Comparison of ENCODE assay signal across 3 fruit fly cellular contexts in genomic region chrX:2241842-2242241, dm6.
TF ChIP-seq lines count a peak whose summit lies in the region.

kz (minus strand) TSS chrX:2242035.

- no peak for TF ChIP-seq CTCF in whole organism, embryonic (GFP tag; optimal IDR thresholded peaks at IDR 0.05; lab: Kevin White, UChicago)

TF ChIP-seq in whole organism, adult, 20 proteins besides CTCF, POLR2A, EP300 and RAD21:
- TF ChIP-seq Mnt (GFP tag; optimal IDR thresholded peaks at IDR 0.05; lab: Kevin White, UChicago) (peak; percentile 100), CG33017 (tag; optimal IDR thresholded peaks at IDR 0.05; lab: Kevin White, UChicago) (no peak), Clk (GFP tag; optimal IDR thresholded peaks at IDR 0.05; lab: Kevin White, UChicago) (no peak), bab1 (GFP tag; optimal IDR thresholded peaks at IDR 0.05; lab: Kevin White, UChicago) (peak; percentile 10), ovo (GFP tag; optimal IDR thresholded peaks at IDR 0.05; lab: Kevin White, UChicago) (no peak)

TF ChIP-seq in whole organism, embryonic, 481 proteins besides CTCF, POLR2A, EP300 and RAD21 (continues in another document):
- no peak for TF ChIP-seq Ada2b (GFP tag; IDR thresholded peaks at IDR 0.05; lab: Robert Waterston, UW)
- peak; percentile 97 for TF ChIP-seq Dref (GFP tag; IDR thresholded peaks at IDR 0.05; lab: Robert Waterston, UW)
- peak; percentile 88 for TF ChIP-seq pzg (GFP tag; optimal IDR thresholded peaks at IDR 0.05; lab: Kevin White, UChicago)
- no peak for TF ChIP-seq CG7271 (tag; optimal IDR thresholded peaks at IDR 0.05; lab: Kevin White, UChicago)
- no peak for TF ChIP-seq CG6654 (GFP tag; optimal IDR thresholded peaks at IDR 0.05; lab: Kevin White, UChicago)
- no peak for TF ChIP-seq grn (GFP tag; optimal IDR thresholded peaks at IDR 0.05; lab: Kevin White, UChicago)
- no peak for TF ChIP-seq CG12071 (GFP tag; optimal IDR thresholded peaks at IDR 0.05; lab: Kevin White, UChicago)
- no peak for TF ChIP-seq bowl (GFP tag; IDR thresholded peaks at IDR 0.05; lab: Robert Waterston, UW)
- no peak for TF ChIP-seq B-H2 (GFP tag; optimal IDR thresholded peaks at IDR 0.05; lab: Kevin White, UChicago)
- no peak for TF ChIP-seq tio (GFP tag; optimal IDR thresholded peaks at IDR 0.05; lab: Kevin White, UChicago)
- TF ChIP-seq HLHmδ (GFP tag; optimal IDR thresholded peaks at IDR 0.05; lab: Kevin White, UChicago): no peak
- no peak for TF ChIP-seq Mes4 (GFP tag; optimal IDR thresholded peaks at IDR 0.05; lab: Kevin White, UChicago)
- no peak for TF ChIP-seq fd3F (GFP tag; optimal IDR thresholded peaks at IDR 0.05; lab: Kevin White, UChicago)
- TF ChIP-seq kah (GFP tag; optimal IDR thresholded peaks at IDR 0.05; lab: Kevin White, UChicago): no peak
- TF ChIP-seq insv (GFP tag; optimal IDR thresholded peaks at IDR 0.05; lab: Kevin White, UChicago): no peak
- TF ChIP-seq slbo (GFP tag; IDR thresholded peaks at IDR 0.05; lab: Robert Waterston, UW): no peak
- no peak for TF ChIP-seq gcm (GFP tag; optimal IDR thresholded peaks at IDR 0.05; lab: Kevin White, UChicago)
- no peak for TF ChIP-seq CG11398 (GFP tag; optimal IDR thresholded peaks at IDR 0.05; lab: Kevin White, UChicago)
- no peak for TF ChIP-seq Neu2 (GFP tag; optimal IDR thresholded peaks at IDR 0.05; lab: Kevin White, UChicago; ENCODE audit: borderline replicate concordance)
- no peak for TF ChIP-seq Hey (tag; optimal IDR thresholded peaks at IDR 0.05; lab: Kevin White, UChicago)
- TF ChIP-seq amos (GFP tag; IDR thresholded peaks at IDR 0.05; lab: Robert Waterston, UW; ENCODE audit: partially characterized antibody): peak; percentile 91
- TF ChIP-seq emc (GFP tag; optimal IDR thresholded peaks at IDR 0.05; lab: Kevin White, UChicago): no peak
- no peak for TF ChIP-seq CG6254 (GFP tag; optimal IDR thresholded peaks at IDR 0.05; lab: Kevin White, UChicago)
- TF ChIP-seq Mrtf (GFP tag; IDR thresholded peaks at IDR 0.05; lab: Robert Waterston, UW): no peak
- no peak for TF ChIP-seq aop (GFP tag; IDR thresholded peaks at IDR 0.05; lab: Robert Waterston, UW)
- TF ChIP-seq CG2116 (GFP tag; optimal IDR thresholded peaks at IDR 0.05; lab: Kevin White, UChicago): peak; percentile 81
- no peak for TF ChIP-seq CG7556 (GFP tag; optimal IDR thresholded peaks at IDR 0.05; lab: Kevin White, UChicago)
- no peak for TF ChIP-seq CG10366 (GFP tag; IDR thresholded peaks at IDR 0.05; lab: Robert Waterston, UW)
- TF ChIP-seq wek (GFP tag; optimal IDR thresholded peaks at IDR 0.05; lab: Kevin White, UChicago): no peak
- TF ChIP-seq NFAT (GFP tag; IDR thresholded peaks at IDR 0.05; lab: Robert Waterston, UW): no peak
- no peak for TF ChIP-seq CG6765 (GFP tag; optimal IDR thresholded peaks at IDR 0.05; lab: Kevin White, UChicago)
- TF ChIP-seq sd (tag; optimal IDR thresholded peaks at IDR 0.05; lab: Kevin White, UChicago): no peak
- TF ChIP-seq Tbp (GFP tag; optimal IDR thresholded peaks at IDR 0.05; lab: Kevin White, UChicago): no peak
- TF ChIP-seq croc (GFP tag; conservative IDR thresholded peaks at IDR 0.05; lab: Robert Waterston, UW): no peak
- TF ChIP-seq Bteb2 (GFP tag; optimal IDR thresholded peaks at IDR 0.05; lab: Kevin White, UChicago): no peak
- no peak for TF ChIP-seq Six4 (GFP tag; optimal IDR thresholded peaks at IDR 0.05; lab: Kevin White, UChicago)
- no peak for TF ChIP-seq fd102C (GFP tag; optimal IDR thresholded peaks at IDR 0.05; lab: Kevin White, UChicago)
- TF ChIP-seq CG32767 (GFP tag; IDR thresholded peaks at IDR 0.05; lab: Robert Waterston, UW): no peak
- no peak for TF ChIP-seq CG11504 (tag; optimal IDR thresholded peaks at IDR 0.05; lab: Kevin White, UChicago)
- TF ChIP-seq sug (tag; optimal IDR thresholded peaks at IDR 0.05; lab: Kevin White, UChicago): no peak
- no peak for TF ChIP-seq fru (optimal IDR thresholded peaks at IDR 0.05; lab: Kevin White, UChicago)
- no peak for TF ChIP-seq fd96Cb (tag; optimal IDR thresholded peaks at IDR 0.05; lab: Kevin White, UChicago)
- TF ChIP-seq CG33213 (GFP tag; optimal IDR thresholded peaks at IDR 0.05; lab: Kevin White, UChicago): no peak
- no peak for TF ChIP-seq pum (GFP tag; optimal IDR thresholded peaks at IDR 0.05; lab: Kevin White, UChicago)
- TF ChIP-seq CG13624 (GFP tag; optimal IDR thresholded peaks at IDR 0.05; lab: Kevin White, UChicago): no peak
- no peak for TF ChIP-seq ftz-f1 (GFP tag; optimal IDR thresholded peaks at IDR 0.05; lab: Kevin White, UChicago)
- no peak for TF ChIP-seq CG4730 (GFP tag; IDR thresholded peaks at IDR 0.05; lab: Robert Waterston, UW)

TF ChIP-seq in whole organism, wandering third instar larva, 38 proteins besides CTCF, POLR2A, EP300 and RAD21:
- TF ChIP-seq br (GFP tag; optimal IDR thresholded peaks at IDR 0.05; lab: Kevin White, UChicago) (no peak), Myc (optimal IDR thresholded peaks at IDR 0.05; lab: Kevin White, UChicago) (peak; percentile 61), CG9705 (GFP tag; optimal IDR thresholded peaks at IDR 0.05; lab: Kevin White, UChicago) (no peak), pan (optimal IDR thresholded peaks at IDR 0.05; lab: Kevin White, UChicago) (no peak), psq (GFP tag; optimal IDR thresholded peaks at IDR 0.05; lab: Kevin White, UChicago) (no peak)
